Worm (Caenorhabditis elegans) whole organism, late embryonic: Measurements from ENCODE around the gene enu-3.5.

Experiments used
- C38D4.7 ChIP-seq: fragments of 200-800 bp; sonication (Bioruptor generic); optimal IDR thresholded peaks from 2 replicates; lab custom pipeline; 2018; ENCODE audit warnings: mild to moderate bottlenecking, missing genetic modification characterization, moderate library complexity, missing compliant biosample characterization
- ceh-14 ChIP-seq: sonication (generic microtip); optimal IDR thresholded peaks from 2 replicates; lab custom pipeline; 2016; ENCODE audit warnings: missing genotype, missing genetic modification characterization, missing compliant biosample characterization
- ceh-18 ChIP-seq: sonication (generic microtip); optimal IDR thresholded peaks from 2 replicates; lab custom pipeline; 2016; ENCODE audit warnings: missing genetic modification characterization, missing compliant biosample characterization
- ceh-19 ChIP-seq: fragments of 200-800 bp; sonication (Bioruptor generic); optimal IDR thresholded peaks from 2 replicates; lab custom pipeline; 2018; ENCODE audit warnings: mild to moderate bottlenecking, missing genetic modification characterization, missing compliant biosample characterization
- ceh-22 ChIP-seq: sonication (generic microtip); optimal IDR thresholded peaks from 2 replicates; lab custom pipeline; 2017; ENCODE audit warnings: missing biosample characterization, missing genetic modification characterization
- ceh-30 ChIP-seq: fragments of 150-350 bp; optimal IDR thresholded peaks from 2 replicates; lab custom pipeline; 2014; ENCODE audit warnings: missing biosample characterization, missing genetic modification characterization
- ceh-31 ChIP-seq: sonication (generic microtip); optimal IDR thresholded peaks from 2 replicates; lab custom pipeline; 2016; ENCODE audit warnings: missing genetic modification characterization, missing compliant biosample characterization
- ceh-34 ChIP-seq: sonication (generic microtip); optimal IDR thresholded peaks from 2 replicates; lab custom pipeline; 2016; ENCODE audit warnings: mild to moderate bottlenecking, missing genetic modification characterization, missing compliant biosample characterization
- ceh-48 ChIP-seq: sonication (generic microtip); optimal IDR thresholded peaks from 2 replicates; lab custom pipeline; 2016; ENCODE audit warnings: missing genetic modification characterization, inconsistent platforms, missing compliant biosample characterization
- ceh-9 ChIP-seq: sonication (generic microtip); optimal IDR thresholded peaks from 2 replicates; lab custom pipeline; 2016; ENCODE audit warnings: mild to moderate bottlenecking, missing genetic modification characterization, inconsistent platforms, missing compliant biosample characterization
- che-1 ChIP-seq: sonication (generic microtip); optimal IDR thresholded peaks from 2 replicates; lab custom pipeline; 2016; ENCODE audit warnings: mild to moderate bottlenecking, missing genetic modification characterization, missing compliant biosample characterization
- dmd-4 ChIP-seq: sonication (generic microtip); optimal IDR thresholded peaks from 2 replicates; lab custom pipeline; 2016; ENCODE audit warnings: borderline replicate concordance, missing genetic modification characterization, missing compliant biosample characterization
- eyg-1 ChIP-seq: sonication (generic microtip); optimal IDR thresholded peaks from 2 replicates; lab custom pipeline; 2016; ENCODE audit warnings: missing genotype, missing genetic modification characterization, missing compliant biosample characterization
- fkh-10 ChIP-seq: fragments of 150-350 bp; optimal IDR thresholded peaks from 2 replicates; lab custom pipeline; 2014; ENCODE audit warnings: missing biosample characterization, missing genetic modification reagents, missing genetic modification characterization
- hlh-15 ChIP-seq: sonication (generic microtip); optimal IDR thresholded peaks from 2 replicates; lab custom pipeline; 2016; ENCODE audit warnings: missing genetic modification characterization, missing compliant biosample characterization
- hlh-30 ChIP-seq: sonication (generic microtip); optimal IDR thresholded peaks from 2 replicates; lab custom pipeline; 2017; ENCODE audit warnings: antibody characterized with exemption, missing genetic modification characterization, missing compliant biosample characterization; ENCODE audit not compliant: insufficient read depth
- hlh-6 ChIP-seq: sonication (generic microtip); optimal IDR thresholded peaks from 2 replicates; lab custom pipeline; 2016; ENCODE audit warnings: missing genotype, missing genetic modification characterization, missing compliant biosample characterization
- hlh-8 ChIP-seq: sonication (generic microtip); optimal IDR thresholded peaks from 2 replicates; lab custom pipeline; 2016; ENCODE audit warnings: missing genotype, missing genetic modification characterization, missing compliant biosample characterization
- lim-6 ChIP-seq: sonication (generic microtip); optimal IDR thresholded peaks from 2 replicates; lab custom pipeline; 2016; ENCODE audit warnings: missing genetic modification characterization, missing compliant biosample characterization
- lin-11 ChIP-seq: fragments of 200-800 bp; sonication (Bioruptor generic); optimal IDR thresholded peaks from 2 replicates; lab custom pipeline; 2018; ENCODE audit warnings: mild to moderate bottlenecking, missing genetic modification characterization, missing compliant biosample characterization
- nhr-11 ChIP-seq: fragments of 150-350 bp; optimal IDR thresholded peaks from 2 replicates; lab custom pipeline; 2014; ENCODE audit warnings: missing biosample characterization, missing genetic modification characterization
- nhr-232 ChIP-seq: sonication (generic microtip); optimal IDR thresholded peaks from 2 replicates; lab custom pipeline; 2016; ENCODE audit warnings: missing genetic modification characterization, missing compliant biosample characterization
- npax-4 ChIP-seq: sonication (generic microtip); optimal IDR thresholded peaks from 2 replicates; lab custom pipeline; 2016; ENCODE audit warnings: missing genetic modification characterization, missing compliant biosample characterization
- pat-9 ChIP-seq: fragments of 200-800 bp; sonication (Bioruptor generic); optimal IDR thresholded peaks from 2 replicates; lab custom pipeline; 2018; ENCODE audit warnings: mild to moderate bottlenecking, missing genetic modification characterization, moderate library complexity, missing compliant biosample characterization
- pax-1 ChIP-seq: fragments of 150-350 bp; optimal IDR thresholded peaks from 2 replicates; lab custom pipeline; 2014; ENCODE audit warnings: missing biosample characterization, missing genetic modification characterization
- pqm-1 ChIP-seq: sonication (generic microtip); optimal IDR thresholded peaks from 2 replicates; lab custom pipeline; 2016; ENCODE audit warnings: missing genetic modification characterization, missing compliant biosample characterization
- ref-2 ChIP-seq: sonication (generic microtip); optimal IDR thresholded peaks from 2 replicates; lab custom pipeline; 2016; ENCODE audit warnings: missing genetic modification characterization, missing compliant biosample characterization
- rnt-1 ChIP-seq: sonication (generic microtip); optimal IDR thresholded peaks from 2 replicates; lab custom pipeline; 2016; ENCODE audit warnings: missing genetic modification characterization, missing compliant biosample characterization
- sox-2 ChIP-seq: fragments of 200-800 bp; sonication (Bioruptor generic); IDR thresholded peaks from 2 replicates; pipeline ENCODE4 v1.3.6; 2022; ENCODE audit warnings: missing genetic modification reagents, missing genetic modification characterization, missing compliant biosample characterization
- sox-4 ChIP-seq: sonication (generic microtip); optimal IDR thresholded peaks from 2 replicates; lab custom pipeline; 2017; ENCODE audit warnings: mild to moderate bottlenecking, missing genetic modification characterization, inconsistent platforms, missing compliant biosample characterization
- tbx-2 ChIP-seq: sonication (generic microtip); optimal IDR thresholded peaks from 2 replicates; lab custom pipeline; 2016; ENCODE audit warnings: missing genetic modification characterization, missing compliant biosample characterization
- unc-42 ChIP-seq: sonication (generic microtip); optimal IDR thresholded peaks from 2 replicates; lab custom pipeline; 2016; ENCODE audit warnings: missing genotype, missing genetic modification characterization, missing compliant biosample characterization
- unc-55 ChIP-seq: sonication (generic microtip); optimal IDR thresholded peaks from 2 replicates; lab custom pipeline; 2017; ENCODE audit warnings: missing biosample characterization, missing genetic modification reagents, missing genetic modification characterization

Gene enu-3.5

DNA sequence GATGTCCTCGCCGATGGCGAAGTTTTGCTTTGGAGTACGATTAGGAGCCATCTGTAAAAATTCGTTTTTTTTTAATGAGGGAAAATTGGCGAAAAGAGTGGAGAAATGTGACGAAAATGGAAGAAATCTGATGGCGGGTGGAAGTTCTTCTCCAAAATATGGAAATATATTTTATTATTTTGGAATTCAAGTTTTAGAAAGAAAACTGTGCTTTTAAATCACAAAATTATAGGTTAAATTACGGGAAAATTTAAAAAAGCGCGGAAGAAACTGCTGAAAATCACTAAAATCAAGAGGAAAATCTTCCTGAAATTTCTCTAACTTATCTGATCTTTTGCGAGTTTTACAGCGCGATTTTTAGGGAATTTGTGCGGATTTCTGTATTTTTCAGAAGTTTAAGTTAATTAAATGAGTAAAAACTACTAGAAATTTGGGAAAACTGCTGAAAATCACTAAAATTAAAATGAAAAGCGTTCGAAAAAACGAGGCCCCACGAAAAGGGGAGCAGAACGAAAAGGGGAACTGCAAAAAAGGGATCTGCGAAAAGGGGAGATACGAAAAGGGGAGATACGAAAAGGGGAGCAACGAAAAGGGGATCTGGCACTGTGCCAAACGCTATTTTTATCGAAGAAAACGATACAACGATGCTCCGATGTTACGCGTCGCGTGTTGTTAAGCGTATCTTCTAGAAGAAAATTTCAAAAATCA, at the start of gene enu-3.5, which contains the start of gene cec-7:
Gene enu-3.5 (plus strand): TSS at position 670 of the 708 bp plus-strand sequence.
Gene cec-7 (minus strand): TSS at position 51 of the 708 bp plus-strand sequence.
- TF ChIP-seq eyg-1 (tag; lab: Kevin White, UChicago): no peak
- TF ChIP-seq ceh-31 (tag; lab: Kevin White, UChicago): peak; percentile 66
- TF ChIP-seq tbx-2 (tag; lab: Kevin White, UChicago): peak; percentile 43
- TF ChIP-seq nhr-11: no peak
- no peak for TF ChIP-seq ceh-22
- no peak for TF ChIP-seq nhr-232 (tag; lab: Kevin White, UChicago)
- TF ChIP-seq che-1 (tag; lab: Kevin White, UChicago): no peak
- TF ChIP-seq ref-2 (tag; lab: Kevin White, UChicago): peak; percentile 15

DNA sequence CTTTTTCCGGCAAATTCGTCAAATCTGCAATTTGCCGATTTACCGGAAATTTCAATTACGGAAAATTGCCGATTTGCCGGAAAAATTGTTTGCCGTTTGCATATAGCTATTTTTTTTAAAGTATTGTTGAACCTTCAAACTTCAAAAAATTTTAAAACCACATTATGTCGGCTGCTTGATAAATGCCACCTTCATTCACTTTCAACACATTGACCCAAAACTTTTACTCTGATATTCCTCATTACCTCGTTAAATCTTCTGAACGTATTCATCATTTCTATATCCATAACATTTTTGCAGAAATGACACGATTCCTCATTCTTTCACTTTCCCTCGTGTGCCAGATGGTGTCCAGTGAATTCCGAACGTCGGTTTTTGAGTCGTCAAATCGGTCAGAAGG, 48.9 kb upstream of the enu-3.5 start, which contains the start of gene Y37D8A.3:
Gene Y37D8A.3 (plus strand): TSS at position 301 of the 400 bp plus-strand sequence.
- no peak for TF ChIP-seq nhr-232 (tag; lab: Kevin White, UChicago)
- no peak for TF ChIP-seq hlh-6 (tag; lab: Kevin White, UChicago)
- no peak for TF ChIP-seq ceh-18 (tag; lab: Kevin White, UChicago)
- no peak for TF ChIP-seq nhr-11
- no peak for TF ChIP-seq lim-6 (tag; lab: Kevin White, UChicago)
- no peak for TF ChIP-seq ceh-22
- TF ChIP-seq pat-9: no peak
- TF ChIP-seq fkh-10 (GFP tag; lab: Kevin White, UChicago): no peak
- TF ChIP-seq ceh-48 (tag; lab: Kevin White, UChicago): no peak
- no peak for TF ChIP-seq ceh-31 (tag; lab: Kevin White, UChicago)
- TF ChIP-seq unc-55 (GFP tag; lab: Kevin White, UChicago): no peak

DNA sequence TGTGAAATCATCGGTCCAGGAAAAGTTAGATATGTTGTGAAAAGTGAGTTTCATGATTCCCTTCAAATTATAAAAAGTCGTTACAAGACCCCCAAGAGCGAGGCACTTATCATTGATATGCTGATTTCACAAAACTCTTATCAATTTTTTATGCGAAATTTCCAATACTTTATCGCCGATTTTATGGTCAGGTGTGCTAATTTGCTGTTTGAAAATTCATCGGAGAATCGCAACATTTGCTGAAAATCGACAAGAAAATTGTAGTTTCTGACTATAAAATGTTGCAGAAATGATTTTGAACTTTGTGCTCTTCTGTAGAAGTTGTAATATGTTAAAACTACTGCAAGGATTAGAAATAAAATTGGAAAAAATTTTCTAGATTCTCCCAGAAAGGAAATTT, 46.3 kb upstream of the enu-3.5 start:
- TF ChIP-seq ceh-14 (tag; lab: Kevin White, UChicago) (no peak), sox-4 (tag; lab: Kevin White, UChicago) (no peak), lim-6 (tag; lab: Kevin White, UChicago) (no peak), sox-2 (GFP tag; lab: Robert Waterston, UW) (no peak), che-1 (tag; lab: Kevin White, UChicago) (no peak), eyg-1 (tag; lab: Kevin White, UChicago) (no peak), C38D4.7 (GFP tag; lab: Kevin White, UChicago) (no peak), npax-4 (tag; lab: Kevin White, UChicago) (no peak), hlh-8 (no peak), rnt-1 (tag; lab: Kevin White, UChicago) (no peak), ceh-9 (tag; lab: Kevin White, UChicago) (no peak), ceh-30 (tag; lab: Kevin White, UChicago) (no peak), hlh-15 (tag; lab: Kevin White, UChicago) (no peak), unc-42 (tag; lab: Kevin White, UChicago) (no peak)

DNA sequence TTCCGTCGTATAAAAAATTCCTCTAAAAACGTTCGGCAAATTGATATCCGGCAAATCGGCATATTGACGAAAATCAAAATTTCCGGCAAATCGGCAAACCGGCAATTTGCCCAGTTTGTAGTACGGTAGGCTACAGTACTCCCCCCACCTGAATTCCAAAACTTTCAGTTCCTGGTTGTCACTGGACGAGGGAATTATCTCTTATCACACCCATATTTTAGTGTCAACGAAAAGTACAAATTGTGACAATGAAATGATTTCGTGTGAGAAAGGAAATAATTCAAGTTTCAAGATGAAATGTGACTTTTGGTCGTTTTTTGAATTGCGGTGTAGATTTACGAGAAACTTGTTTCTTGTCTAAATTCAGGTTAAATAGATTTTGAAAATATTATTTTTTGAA, 44.9 kb upstream of the enu-3.5 start:
- TF ChIP-seq hlh-30 (tag; lab: Kevin White, UChicago): no peak
- no peak for TF ChIP-seq sox-4 (tag; lab: Kevin White, UChicago)
- TF ChIP-seq eyg-1 (tag; lab: Kevin White, UChicago): no peak
- TF ChIP-seq pqm-1 (tag; lab: Kevin White, UChicago): no peak
- no peak for TF ChIP-seq ceh-19 (GFP tag; lab: Kevin White, UChicago)
- TF ChIP-seq nhr-11: no peak
- no peak for TF ChIP-seq lin-11
- no peak for TF ChIP-seq dmd-4 (tag; lab: Kevin White, UChicago)
- TF ChIP-seq pax-1: no peak
- TF ChIP-seq ceh-34 (tag; lab: Kevin White, UChicago): no peak
